Worm (Caenorhabditis elegans): Measurements from ENCODE around the gene K07H8.7.

DNA sequence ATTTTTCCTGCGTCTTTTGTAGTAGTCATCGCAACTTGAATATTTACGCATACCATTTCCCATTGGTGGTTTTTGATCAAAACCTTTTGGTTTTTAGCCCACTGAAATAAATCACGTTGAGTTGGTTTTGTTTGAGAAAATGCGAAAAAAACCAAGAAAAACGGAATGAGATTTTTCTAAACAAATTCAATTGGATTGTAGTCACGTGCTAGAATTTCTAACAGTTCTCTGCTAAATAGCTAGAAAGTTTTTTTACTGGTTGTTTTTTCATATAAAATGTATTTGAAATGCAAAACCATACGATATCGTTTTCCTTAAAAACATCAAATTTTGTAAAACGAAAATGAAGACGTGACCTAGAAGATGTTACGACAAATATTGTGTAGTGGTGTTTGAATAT is 16.8 kb upstream of the K07H8.7 start, which contains the start of gene K07H8.12:
- TF ChIP-seq snpc-4 (tag; optimal IDR thresholded peaks at IDR 0.05) = no peak
- TF ChIP-seq mes-2 (tag; optimal IDR thresholded peaks at IDR 0.05; ENCODE audit: poor library complexity, severe bottlenecking) = no peak
- TF ChIP-seq nhr-237 (tag; optimal IDR thresholded peaks at IDR 0.05) = no peak
- no peak for TF ChIP-seq zag-1 (tag; optimal IDR thresholded peaks at IDR 0.05)

All from whole organism, L4 larva.